Worm (Caenorhabditis elegans) whole organism, dauer: Measurements from ENCODE around the gene nep-6.

Source experiments
- unc-62 ChIP-seq: sonication (generic microtip); optimal IDR thresholded peaks from 2 replicates; lab custom pipeline; 2017; ENCODE audit warnings: missing biosample characterization, missing genetic modification reagents, missing genetic modification characterization

The nep-6 gene

DNA sequence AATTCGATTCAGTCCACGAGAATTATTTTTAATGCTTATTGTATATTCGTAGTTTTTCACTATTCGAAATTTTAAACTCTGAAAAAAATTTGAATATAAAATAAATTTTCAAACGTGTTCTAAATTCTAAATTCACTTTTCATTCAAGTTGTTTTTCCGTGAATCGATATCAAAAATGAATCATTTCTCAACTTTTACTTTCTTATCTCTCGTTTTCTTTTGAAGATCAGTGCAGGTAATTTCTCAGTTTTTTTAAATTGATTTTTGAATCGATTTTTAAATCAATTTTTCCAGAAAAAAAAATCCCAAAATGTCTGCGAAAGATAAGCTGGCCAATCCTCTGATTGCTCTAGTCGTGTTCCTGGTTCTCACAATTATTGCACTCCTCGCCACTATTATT is at the start of gene nep-6:
TSS of gene nep-6 (plus strand) at position 301 of the 400 bp plus-strand sequence.
- TF ChIP-seq unc-62 (GFP tag; lab: Kevin White, UChicago) = no peak

DNA sequence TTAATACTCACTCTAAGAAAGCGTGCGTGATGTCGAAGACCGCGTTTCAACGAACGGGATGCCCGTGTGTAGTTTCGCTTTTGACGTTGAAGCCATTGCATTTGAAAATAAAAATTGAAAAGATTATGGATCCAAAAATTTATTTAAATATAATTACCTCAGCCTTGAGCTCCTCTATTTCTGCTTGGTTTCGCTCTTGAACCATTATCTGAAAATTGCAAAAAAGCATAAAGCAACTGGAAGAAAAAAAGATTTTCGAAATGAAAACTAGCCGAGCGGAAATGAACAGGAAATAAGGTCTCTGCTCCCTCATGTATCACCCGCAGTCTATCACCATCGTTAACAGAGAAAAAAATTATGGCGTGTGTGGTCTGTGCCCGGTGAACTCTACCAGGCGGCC is 49.5 kb upstream of the nep-6 start, which contains the start of gene Y49F6C.6:
TSS of gene Y49F6C.6 (minus strand) at position 101 of the 400 bp plus-strand sequence.
- no peak for TF ChIP-seq unc-62 (GFP tag; lab: Kevin White, UChicago)

DNA sequence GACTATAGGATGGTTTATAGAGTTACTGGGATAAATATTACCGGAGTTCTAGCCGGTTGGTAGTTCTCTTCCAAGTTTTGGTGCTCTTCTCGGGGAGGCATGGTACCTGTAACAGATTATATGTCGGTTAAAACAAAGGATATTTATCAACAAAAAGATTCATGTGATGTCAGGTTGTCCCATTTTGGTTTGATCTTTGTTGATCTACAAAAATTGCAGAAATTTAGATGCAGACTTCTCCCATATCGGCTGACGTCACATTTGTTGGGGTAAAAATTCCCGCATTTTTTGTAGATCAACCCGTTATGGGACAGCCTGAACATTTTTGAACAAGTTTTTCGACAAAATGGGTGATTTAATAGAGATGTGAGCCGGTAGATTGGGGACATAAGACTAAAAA is 48.5 kb upstream of the nep-6 start, which contains the start of gene Y49F6C.7:
TSS of gene Y49F6C.7 (minus strand) at position 101 of the 400 bp plus-strand sequence.
- TF ChIP-seq unc-62 (GFP tag; lab: Kevin White, UChicago) = no peak

DNA sequence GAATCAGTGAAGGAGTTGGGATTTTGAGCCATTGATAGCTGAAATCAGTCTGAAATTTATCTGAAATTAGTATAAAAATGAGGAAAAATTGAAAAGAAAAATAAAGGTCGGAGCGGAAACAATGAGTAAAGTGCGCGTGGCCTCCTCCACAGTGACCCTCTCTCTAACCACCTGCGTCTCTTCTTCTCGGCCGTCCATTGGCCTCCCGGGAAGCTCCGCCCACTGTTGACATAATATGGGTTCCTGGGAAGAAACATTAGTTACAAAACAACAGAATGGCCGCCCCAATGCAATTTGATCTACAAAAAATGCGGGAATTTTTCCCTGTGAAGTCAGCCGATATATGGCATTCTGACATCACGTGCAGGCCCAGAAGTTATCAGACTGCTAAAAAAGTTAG is 46.6 kb upstream of the nep-6 start, which contains the start of gene Y49F6C.8:
TSS of gene Y49F6C.8 (minus strand) at position 51 of the 400 bp plus-strand sequence.
- no peak for TF ChIP-seq unc-62 (GFP tag; lab: Kevin White, UChicago)

DNA sequence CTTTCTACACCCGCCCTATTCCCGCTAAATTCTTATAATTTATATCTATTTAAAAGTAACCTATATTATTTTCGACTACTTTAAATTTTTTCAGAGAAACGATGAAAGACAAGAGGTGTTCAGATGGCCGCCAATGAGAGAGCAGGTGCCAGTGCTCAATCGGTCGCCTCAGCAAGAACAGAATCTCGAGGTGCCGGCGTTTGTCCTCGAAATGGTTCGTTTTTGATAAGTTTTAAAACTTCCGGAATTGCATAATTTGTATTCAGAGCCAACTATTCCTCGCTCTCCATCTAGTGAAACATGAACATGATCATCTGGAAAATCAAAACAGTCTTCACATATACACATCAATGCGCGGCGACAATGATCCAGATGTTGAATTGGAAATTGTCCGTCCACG is 45.6 kb upstream of the nep-6 start, which contains the start of gene bath-23:
TSS of gene bath-23 (plus strand) at position 301 of the 400 bp plus-strand sequence.
- no peak for TF ChIP-seq unc-62 (GFP tag; lab: Kevin White, UChicago)

DNA sequence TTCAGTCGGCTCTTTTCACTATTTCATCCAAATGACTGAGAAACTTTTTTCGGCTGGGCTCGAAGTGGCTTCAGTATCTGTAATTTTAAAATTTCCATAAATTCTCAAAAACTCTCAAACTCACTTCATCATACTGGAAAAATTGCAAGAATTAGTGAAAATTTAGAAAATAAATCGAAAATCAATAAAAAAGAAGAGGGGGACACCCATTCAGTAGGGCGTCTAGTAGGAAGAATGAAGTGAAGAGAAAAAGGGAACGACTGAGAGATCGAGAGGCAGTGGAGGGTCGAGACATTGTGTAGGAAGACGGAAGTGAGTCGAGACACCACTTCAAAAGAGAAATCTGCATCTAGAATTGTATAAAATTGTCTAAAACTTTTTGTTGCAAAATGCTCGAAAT is 42.8 kb upstream of the nep-6 start:
- TF ChIP-seq unc-62 (GFP tag; lab: Kevin White, UChicago) = no peak

DNA sequence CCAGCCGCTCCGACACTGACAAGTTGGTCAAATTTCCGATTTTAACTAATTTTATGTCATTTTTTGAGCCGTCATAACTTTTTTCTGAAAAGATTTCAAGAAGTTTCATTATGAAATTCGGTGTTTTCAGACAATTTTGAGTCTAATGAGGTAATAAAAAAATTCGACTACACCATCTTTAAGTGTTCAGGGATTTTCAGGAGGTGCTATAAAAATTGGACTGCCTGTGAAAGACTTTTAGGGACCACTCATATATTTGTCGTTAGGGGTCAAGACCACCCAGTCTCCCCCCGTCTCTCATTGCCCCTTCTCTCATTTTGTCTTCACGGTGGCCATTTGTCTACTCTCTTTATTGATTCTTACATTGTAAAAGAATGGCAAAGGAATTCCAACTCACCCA is 41.8 kb upstream of the nep-6 start, which contains the start of gene bath-10:
TSS of gene bath-10 (plus strand) at position 301 of the 400 bp plus-strand sequence.
- no peak for TF ChIP-seq unc-62 (GFP tag; lab: Kevin White, UChicago)

DNA sequence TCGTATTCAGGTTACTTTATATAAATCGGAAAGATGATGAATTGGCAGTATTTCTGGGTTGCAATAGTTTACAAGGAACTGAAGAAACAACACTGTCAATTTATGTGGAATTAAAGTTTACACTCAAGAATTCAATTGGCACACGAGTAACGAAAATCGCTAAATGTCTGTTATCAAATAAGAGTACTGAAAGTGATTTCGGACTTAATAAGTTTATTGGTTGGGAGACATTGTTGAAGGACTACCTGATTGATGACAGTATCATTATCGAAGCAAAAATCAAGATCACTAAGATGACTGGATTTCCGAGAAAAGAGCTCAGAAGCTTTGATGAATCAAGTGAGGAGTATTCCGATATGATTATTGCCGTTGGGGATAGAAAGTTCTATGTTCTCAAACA is 41.3 kb upstream of the nep-6 start:
- no peak for TF ChIP-seq unc-62 (GFP tag; lab: Kevin White, UChicago)

DNA sequence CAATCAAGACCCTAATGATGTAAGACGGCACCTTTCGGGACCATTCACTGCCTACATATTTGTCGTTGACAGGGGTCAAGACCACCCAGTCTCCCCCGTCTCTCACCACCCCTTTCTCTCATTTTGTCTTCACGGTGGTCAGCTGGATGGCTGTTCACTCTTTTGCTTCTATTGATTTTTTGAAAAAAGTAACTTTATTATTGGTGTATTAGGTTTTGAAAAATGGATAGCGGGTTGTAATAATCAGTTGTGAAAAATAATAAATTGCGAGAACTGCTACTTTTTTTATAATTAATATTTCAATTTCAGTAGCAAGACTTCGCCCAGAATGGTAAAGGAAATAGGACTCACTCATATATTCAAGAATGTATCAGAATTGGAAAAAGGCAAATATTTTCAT is 39.8 kb upstream of the nep-6 start, which contains the start of gene bath-9:
TSS of gene bath-9 (plus strand) at position 301 of the 400 bp plus-strand sequence.
- no peak for TF ChIP-seq unc-62 (GFP tag; lab: Kevin White, UChicago)

DNA sequence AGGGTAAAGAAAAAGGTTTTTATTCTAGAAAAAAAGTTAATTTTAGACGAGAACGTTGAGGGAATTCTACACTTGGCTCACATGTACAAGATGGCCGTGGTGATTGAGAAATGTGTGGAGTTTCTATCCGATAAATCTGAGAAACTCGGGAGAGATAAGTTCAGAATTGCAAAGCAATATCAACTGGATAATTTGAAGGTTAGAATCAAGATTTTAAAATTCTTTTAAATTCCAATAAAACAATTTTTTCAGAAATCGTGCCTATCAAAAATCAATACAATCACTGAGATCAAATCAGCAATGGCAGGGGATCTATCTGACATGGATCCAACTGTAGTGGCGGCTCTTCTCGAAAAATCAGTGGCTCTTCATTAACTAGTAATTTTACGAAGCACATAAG is 38.4 kb upstream of the nep-6 start, which contains the start of gene Y49F6C.2:
TSS of gene Y49F6C.2 (plus strand) at position 301 of the 400 bp plus-strand sequence.
- TF ChIP-seq unc-62 (GFP tag; lab: Kevin White, UChicago) = no peak

DNA sequence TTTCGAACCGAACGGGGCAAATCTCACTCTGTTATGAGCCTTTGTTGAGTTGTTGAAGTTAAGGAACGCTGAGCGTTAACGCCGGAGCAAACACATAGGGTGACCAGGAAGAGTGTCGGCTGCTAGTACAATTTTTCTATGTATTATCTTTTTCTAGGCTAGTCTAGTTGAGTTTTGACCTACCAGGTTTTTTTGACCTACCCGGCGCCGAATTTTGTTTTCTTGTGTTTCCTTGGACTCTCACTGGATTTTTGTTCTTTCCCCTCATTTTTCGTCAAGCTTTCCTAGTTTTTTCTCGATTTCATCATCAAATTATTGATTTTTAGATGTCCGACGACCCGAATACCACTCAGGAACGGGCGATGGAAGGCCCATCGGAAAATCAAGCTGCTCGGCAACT is 35.1 kb upstream of the nep-6 start, which contains the start of gene T06D4.1:
TSS of gene T06D4.1 (plus strand) at position 321 of the 400 bp plus-strand sequence.
- no peak for TF ChIP-seq unc-62 (GFP tag; lab: Kevin White, UChicago)

DNA sequence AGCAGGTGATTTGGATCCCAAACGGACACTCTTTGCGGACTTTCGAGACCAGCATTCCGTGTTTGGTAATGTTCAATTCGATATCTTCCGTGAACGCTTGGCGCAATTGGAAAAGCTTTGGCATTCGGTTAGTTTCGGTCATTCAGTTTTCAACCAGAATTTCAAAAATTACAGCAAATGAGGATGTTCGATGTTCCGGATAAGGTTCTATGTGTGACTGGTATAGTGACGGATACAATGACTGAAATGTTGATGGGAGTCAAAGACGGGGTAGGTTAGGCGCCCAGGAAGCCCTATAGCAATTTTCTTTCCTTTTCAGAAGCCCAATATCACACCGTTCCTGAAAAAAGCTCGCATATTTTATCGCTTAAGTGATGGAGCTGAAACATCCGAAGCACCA is 33.5 kb upstream of the nep-6 start:
- no peak for TF ChIP-seq unc-62 (GFP tag; lab: Kevin White, UChicago)

DNA sequence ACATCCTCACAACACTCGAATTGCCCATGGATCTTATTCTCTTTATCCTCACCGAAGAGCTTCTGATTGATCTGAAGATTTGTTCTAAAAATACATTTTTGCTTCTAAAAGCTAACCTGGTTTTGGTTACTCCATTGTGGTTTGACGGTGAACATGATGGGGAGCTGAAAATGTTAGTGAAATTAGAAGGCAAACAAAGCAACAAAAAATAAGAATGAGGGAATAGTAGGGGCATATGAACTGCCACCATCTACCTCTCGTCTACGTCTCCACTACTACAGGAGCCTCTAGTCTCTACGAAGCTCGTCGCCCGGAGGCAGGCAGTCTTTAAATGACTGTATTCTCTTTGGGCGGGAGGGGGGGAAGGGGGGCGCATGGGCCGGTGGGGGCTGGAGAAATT is 30.9 kb upstream of the nep-6 start, which contains the start of gene T06D4.2:
TSS of gene T06D4.2 (minus strand) at position 170 of the 400 bp plus-strand sequence.
- no peak for TF ChIP-seq unc-62 (GFP tag; lab: Kevin White, UChicago)

DNA sequence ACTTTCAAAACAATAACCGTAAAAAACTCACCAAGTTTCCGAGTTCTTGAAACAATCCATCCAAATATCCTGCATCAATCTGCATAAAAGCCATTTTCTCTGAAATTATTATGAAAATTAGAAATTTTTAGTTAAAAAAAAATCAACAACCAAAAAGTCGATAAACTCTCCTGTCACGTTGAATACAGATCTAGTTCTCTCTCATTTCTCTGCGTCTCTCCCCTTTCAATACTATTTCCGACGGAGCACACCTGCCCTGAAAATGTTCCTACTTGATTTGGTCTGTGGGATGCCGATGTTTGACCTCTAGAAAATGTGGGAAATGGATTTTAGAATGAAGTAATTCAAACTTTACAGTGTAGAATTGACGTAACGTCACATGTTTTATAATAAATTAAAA is 29.1 kb upstream of the nep-6 start, which contains the start of gene T06D4.6:
TSS of gene T06D4.6 (minus strand) at position 101 of the 400 bp plus-strand sequence.
- no peak for TF ChIP-seq unc-62 (GFP tag; lab: Kevin White, UChicago)

DNA sequence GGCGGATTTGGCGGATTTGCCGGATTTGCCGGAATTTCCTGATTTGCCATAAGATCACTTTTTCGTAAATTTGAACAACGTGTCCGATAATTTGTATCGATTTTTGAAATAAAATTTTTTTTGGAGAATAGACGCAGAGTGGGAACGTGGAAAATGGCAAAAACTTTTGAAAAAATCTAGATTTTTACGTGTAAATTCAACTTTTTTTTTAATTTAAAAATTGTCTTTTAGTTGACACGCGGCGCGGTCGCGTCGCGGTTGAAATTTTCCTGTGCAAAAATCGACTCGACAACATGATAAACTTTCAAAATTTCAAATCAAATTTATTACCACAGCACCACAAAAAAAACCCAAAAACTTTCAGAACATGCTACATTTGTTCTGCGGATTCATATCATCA is 21.1 kb upstream of the nep-6 start, which contains the start of gene nep-20:
TSS of gene nep-20 (minus strand) at position 101 of the 400 bp plus-strand sequence.
- no peak for TF ChIP-seq unc-62 (GFP tag; lab: Kevin White, UChicago)

DNA sequence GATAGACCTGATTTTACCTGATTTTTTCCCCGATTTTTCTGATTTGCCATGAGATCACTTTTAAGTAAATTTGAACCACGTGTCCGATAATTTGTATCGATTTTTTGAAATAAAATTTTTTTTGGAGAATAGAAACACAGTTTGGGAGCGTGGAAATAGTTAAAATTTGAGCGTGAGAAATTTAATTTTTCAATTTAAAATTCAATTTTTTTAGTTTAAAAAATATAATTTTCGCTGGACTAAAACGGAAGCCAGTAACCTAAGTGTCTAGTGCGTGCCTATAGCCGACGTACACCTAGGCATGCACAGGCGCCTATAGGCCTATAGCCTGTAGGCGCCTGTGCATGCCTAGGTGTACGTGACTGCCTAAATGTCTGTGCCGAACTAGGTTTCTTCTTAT is 17.4 kb upstream of the nep-6 start, which contains the start of gene nep-9:
TSS of gene nep-9 (minus strand) at position 101 of the 400 bp plus-strand sequence.
- TF ChIP-seq unc-62 (GFP tag; lab: Kevin White, UChicago) = no peak

DNA sequence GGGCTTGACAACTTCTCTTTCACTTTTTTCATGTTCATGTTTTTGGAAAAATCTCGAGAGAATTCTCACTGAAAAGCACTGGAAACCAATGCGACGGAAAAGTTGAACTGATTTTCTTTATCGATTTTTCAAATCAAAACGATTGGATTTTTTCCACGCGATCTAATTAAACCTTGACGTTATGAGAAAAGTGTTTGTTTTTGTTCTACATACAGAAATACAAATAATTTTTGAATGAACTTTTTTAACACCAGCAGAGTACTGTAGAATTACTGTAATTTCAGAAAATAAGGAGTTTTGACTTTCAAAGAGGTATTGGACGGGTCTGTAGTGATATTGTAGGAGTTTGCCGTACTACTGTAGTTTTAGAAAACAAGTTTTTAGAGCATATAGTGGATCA is 13.8 kb upstream of the nep-6 start, which contains the start of gene nep-10:
TSS of gene nep-10 (minus strand) at position 101 of the 400 bp plus-strand sequence.
- TF ChIP-seq unc-62 (GFP tag; lab: Kevin White, UChicago) = no peak
